Fruit fly (Drosophila melanogaster): ENCODE results near the gene Lsd-1.
A peak's percentile ranks its signal among the peaks of the same experiment; 100 is the strongest.

Gene Lsd-1

dm6 chr3R:23788406-23789021, 24.9 kb downstream of the Lsd-1 start:
- TF ChIP-seq CG17801 (GFP tag; optimal IDR thresholded peaks at IDR 0.05; ENCODE audit: partially characterized antibody) = no peak

dm6 chr3R:23789584-23789983, 25.9 kb downstream of the Lsd-1 start:
- TF ChIP-seq CG17801 (GFP tag; optimal IDR thresholded peaks at IDR 0.05; ENCODE audit: partially characterized antibody) = no peak

- peak; percentile 29 for TF ChIP-seq CG17801 (GFP tag; optimal IDR thresholded peaks at IDR 0.05; ENCODE audit: partially characterized antibody)
These were observed 27.0 kb downstream of the Lsd-1 start for dm6 chr3R:23790483-23791175.

- TF ChIP-seq CG17801 (GFP tag; optimal IDR thresholded peaks at IDR 0.05; ENCODE audit: partially characterized antibody) = no peak
These were observed 27.8 kb downstream of the Lsd-1 start for dm6 chr3R:23791491-23791890.

dm6 chr3R:23803668-23804067, 40.0 kb downstream of the Lsd-1 start, which contains the start of gene CG34355:
Gene CG34355 (plus strand): TSS chr3R:23803859.
- TF ChIP-seq CG17801 (GFP tag; optimal IDR thresholded peaks at IDR 0.05; ENCODE audit: partially characterized antibody) = peak; percentile 30

Measured in ovary, adult (tissue).